Fruit fly (Drosophila melanogaster): Measurements from ENCODE around the gene CG1273.

CG1273 gene

dm6 chr3L:4318677-4319580 is 55.4 kb downstream of the CG1273 start, which contains the start of gene PMP34:
Gene PMP34, plus strand, starts transcription at chr3L:4318755.
- peak; percentile 13 for TF ChIP-seq Hnf4 (GFP tag; optimal IDR thresholded peaks at IDR 0.05)
- peak; percentile 12 for TF ChIP-seq h (GFP tag; optimal IDR thresholded peaks at IDR 0.05)
- TF ChIP-seq fru (GFP tag; optimal IDR thresholded peaks at IDR 0.05), result peak; percentile 64
- no peak for TF ChIP-seq Sp1 (GFP tag; optimal IDR thresholded peaks at IDR 0.05)
- TF ChIP-seq usp (GFP tag; optimal IDR thresholded peaks at IDR 0.05), result no peak

dm6 chr3L:4322032-4322617 is 58.6 kb downstream of the CG1273 start, which contains the start of gene CG15014:
Gene CG15014, minus strand, starts transcription at chr3L:4322259.
- TF ChIP-seq Vsx2 (GFP tag; optimal IDR thresholded peaks at IDR 0.05; ENCODE audit: partially characterized antibody), result no peak
